Fruit fly (Drosophila melanogaster): ENCODE data around the gene CG11964.

Gene CG11964

DNA sequence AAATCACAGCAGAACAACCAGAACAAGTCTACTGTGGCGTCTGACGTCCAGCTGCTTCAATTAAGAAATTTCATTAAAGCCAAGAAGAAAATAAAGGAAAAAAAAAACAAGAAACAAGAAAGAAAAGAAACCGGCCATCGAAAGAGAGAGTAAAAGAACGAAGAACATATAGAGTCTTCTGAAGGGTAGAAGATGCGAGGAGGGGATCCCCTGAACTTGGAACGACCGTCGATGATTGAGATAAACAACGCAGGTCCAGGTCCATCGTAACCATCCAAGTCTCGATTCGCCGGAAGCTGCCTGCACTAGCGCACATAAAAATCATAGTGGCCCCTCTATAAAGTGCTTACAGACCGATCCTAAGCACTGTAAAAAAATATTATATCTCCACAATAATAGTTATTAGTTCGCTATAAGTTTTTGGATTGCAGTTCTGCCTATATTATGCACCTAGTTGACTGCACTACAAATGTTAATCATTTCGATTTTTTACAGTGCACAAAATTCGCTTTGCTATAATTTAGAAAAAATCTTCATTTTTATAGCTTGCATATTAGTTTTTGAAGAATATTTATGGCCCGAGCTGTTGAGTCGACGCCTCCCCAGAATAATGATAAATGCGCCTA, 22.1 kb downstream of the CG11964 start (continued):
- peak; percentile 64 for TF ChIP-seq Ets65A (GFP tag)
- no peak for TF ChIP-seq CG6175 (GFP tag; IDR thresholded peaks at IDR 0.05)
- no peak for TF ChIP-seq CG18619 (GFP tag; optimal IDR thresholded peaks at IDR 0.05)
- TF ChIP-seq hkb (optimal IDR thresholded peaks at IDR 0.05) = no peak
- TF ChIP-seq hkb (GFP tag; IDR thresholded peaks at IDR 0.05) = peak; percentile 15; the same call in 1 of the 2 replicates

- TF ChIP-seq Nf-YC (tag; optimal IDR thresholded peaks at IDR 0.05) (peak; percentile 59), HHEX (GFP tag; optimal IDR thresholded peaks at IDR 0.05) (no peak), Hsf (GFP tag; optimal IDR thresholded peaks at IDR 0.05) (no peak), ttk (GFP tag; IDR thresholded peaks at IDR 0.05) (peak; percentile 24; the same call in 1 of the 2 replicates), Med (GFP tag) (peak; percentile 34), CG2199 (GFP tag; IDR thresholded peaks at IDR 0.05) (peak; percentile 66; the same call in 1 of the 3 replicates), CG32532 (GFP tag; IDR thresholded peaks at IDR 0.05) (0 out of 2 replicates have a peak, but pooled peaks have one; percentile 11), Oaz (GFP tag; IDR thresholded peaks at IDR 0.05) (no peak), twi (tag; optimal IDR thresholded peaks at IDR 0.05) (peak; percentile 15), vvl (GFP tag; IDR thresholded peaks at IDR 0.05) (peak; percentile 29; the same call in 1 of the 2 replicates), Awh (GFP tag; IDR thresholded peaks at IDR 0.05) (peak; percentile 85), CG42726 (GFP tag; IDR thresholded peaks at IDR 0.05; ENCODE audit: partially characterized antibody) (peak; percentile 43; the same call in 1 of the 2 replicates), tna (GFP tag; IDR thresholded peaks at IDR 0.05; ENCODE audit: partially characterized antibody) (no peak), sr (GFP tag; IDR thresholded peaks at IDR 0.05) (peak; percentile 74), CG1603 (tag; optimal IDR thresholded peaks at IDR 0.05) (no peak), ase (GFP tag; IDR thresholded peaks at IDR 0.05) (no peak), H15 (GFP tag; IDR thresholded peaks at IDR 0.05) (0 out of 3 replicates have a peak, but pooled peaks have one; percentile 40), CG6254 (GFP tag; optimal IDR thresholded peaks at IDR 0.05) (no peak), chinmo (GFP tag; IDR thresholded peaks at IDR 0.05; ENCODE audit: partially characterized antibody) (no peak)
Observed at dm6 chr3R:8921880-8922279, 22.9 kb downstream of the CG11964 start.

DNA sequence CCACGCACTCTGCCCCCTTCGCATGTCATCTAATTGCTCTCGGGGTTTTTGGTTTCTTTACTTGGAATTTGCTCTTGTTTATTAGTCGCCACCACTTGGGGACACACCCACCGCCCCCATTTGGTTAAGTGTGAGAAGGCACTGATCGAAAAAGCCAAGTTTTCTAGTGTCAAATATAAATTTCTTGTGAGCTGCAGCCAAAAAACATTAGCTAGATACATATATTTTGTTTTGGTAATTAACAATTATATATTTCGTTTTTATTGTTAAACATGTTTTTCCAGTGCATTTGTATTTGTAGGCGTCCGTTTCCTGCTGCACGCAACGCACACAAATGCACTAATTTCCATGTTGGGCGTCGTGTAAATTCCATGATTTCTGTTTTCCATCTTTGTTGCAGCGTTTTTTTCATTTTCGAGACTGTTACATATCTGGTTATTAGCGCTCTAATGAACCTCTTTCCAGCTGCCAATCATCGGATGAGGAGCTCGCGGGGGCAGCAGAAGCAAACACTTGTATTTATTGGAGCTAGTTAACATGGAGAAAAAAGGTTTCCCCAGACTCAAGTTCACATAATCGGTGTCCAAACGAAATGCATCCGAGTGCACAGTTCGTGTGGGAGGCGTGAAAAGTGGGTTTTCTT, 24.6 kb downstream of the CG11964 start:
- TF ChIP-seq Adf1 (GFP tag; IDR thresholded peaks at IDR 0.05) (no peak), CG11093 (GFP tag; IDR thresholded peaks at IDR 0.05) (0 out of 3 replicates have a peak, but pooled peaks have one; percentile 26), CG17568 (GFP tag; optimal IDR thresholded peaks at IDR 0.05) (no peak), Bgb (GFP tag; IDR thresholded peaks at IDR 0.05; ENCODE audit: partially characterized antibody) (no peak), Dip2 (GFP tag; IDR thresholded peaks at IDR 0.05) (no peak), CG13287 (GFP tag; IDR thresholded peaks at IDR 0.05; ENCODE audit: partially characterized antibody) (no peak), pnt (GFP tag; optimal IDR thresholded peaks at IDR 0.05) (no peak), Atf-2 (GFP tag; optimal IDR thresholded peaks at IDR 0.05) (no peak), ap (GFP tag; IDR thresholded peaks at IDR 0.05) (no peak), CG12219 (GFP tag; optimal IDR thresholded peaks at IDR 0.05) (no peak), Nf-YA (GFP tag; IDR thresholded peaks at IDR 0.05) (no peak), peb (GFP tag; IDR thresholded peaks at IDR 0.05) (peak; percentile 30; the same call in 1 of the 2 replicates), NC2α (GFP tag; optimal IDR thresholded peaks at IDR 0.05) (no peak), H2.0 (GFP tag; IDR thresholded peaks at IDR 0.05) (no peak), CG34422 (GFP tag; IDR thresholded peaks at IDR 0.05) (no peak), Hmr (GFP tag; optimal IDR thresholded peaks at IDR 0.05) (no peak), sim (GFP tag; IDR thresholded peaks at IDR 0.05) (no peak), CG14014 (GFP tag; IDR thresholded peaks at IDR 0.05) (no peak), PHDP (tag; optimal IDR thresholded peaks at IDR 0.05) (no peak), fd3F (GFP tag; optimal IDR thresholded peaks at IDR 0.05) (no peak), Fer2 (tag; optimal IDR thresholded peaks at IDR 0.05) (no peak), Elba2 (GFP tag; optimal IDR thresholded peaks at IDR 0.05) (no peak), dati (GFP tag; IDR thresholded peaks at IDR 0.05) (no peak), H15 (GFP tag; IDR thresholded peaks at IDR 0.05) (0 out of 3 replicates have a peak, but pooled peaks have one; percentile 7), bigmax (GFP tag; optimal IDR thresholded peaks at IDR 0.05) (no peak)

All from whole organism, embryonic.